Worm (Caenorhabditis elegans) whole organism, L2 larva: ENCODE results near the gene clec-56.

Source experiments
- ceh-16 ChIP-seq: fragments of 150-350 bp; optimal IDR thresholded peaks from 2 replicates; lab custom pipeline; 2014; ENCODE audit warnings: missing biosample characterization, missing genetic modification characterization
- egl-27 ChIP-seq: sonication (generic microtip); optimal IDR thresholded peaks from 3 replicates; lab custom pipeline; 2017; ENCODE audit warnings: missing biosample characterization, missing genetic modification reagents, missing genetic modification characterization
- fos-1 ChIP-seq: fragments of 150-350 bp; optimal IDR thresholded peaks from 2 replicates; lab custom pipeline; 2014; ENCODE audit warnings: missing biosample characterization, missing genetic modification characterization
- lsy-2 ChIP-seq, 2 experiments: fragments of 150-350 bp in 1 of 2; sonication (generic microtip) in 1 of 2; optimal IDR thresholded peaks; 2 replicates each; lab custom pipeline; 2014 to 2017; ENCODE audit warnings: missing biosample characterization in 2 of 2, missing genetic modification characterization in 2 of 2
- nhr-11 ChIP-seq: fragments of 150-350 bp; optimal IDR thresholded peaks from 2 replicates; lab custom pipeline; 2014; ENCODE audit warnings: missing biosample characterization, missing genetic modification characterization
- nhr-23 ChIP-seq: fragments of 150-350 bp; optimal IDR thresholded peaks from 2 replicates; lab custom pipeline; 2014; ENCODE audit warnings: missing biosample characterization, missing genetic modification reagents, missing genetic modification characterization
- nhr-77 ChIP-seq: fragments of 150-350 bp; optimal IDR thresholded peaks from 2 replicates; lab custom pipeline; 2014; ENCODE audit warnings: missing biosample characterization, missing genetic modification characterization
- snpc-4 ChIP-seq: fragments of 150-350 bp; optimal IDR thresholded peaks from 2 replicates; lab custom pipeline; 2014; ENCODE audit warnings: missing biosample characterization, missing genetic modification characterization
- unc-39 ChIP-seq: fragments of 150-350 bp; optimal IDR thresholded peaks from 2 replicates; lab custom pipeline; 2014; ENCODE audit warnings: missing biosample characterization, missing genetic modification characterization
- ztf-4 ChIP-seq: fragments of 150-350 bp; optimal IDR thresholded peaks from 2 replicates; lab custom pipeline; 2014; ENCODE audit warnings: missing biosample characterization, missing genetic modification characterization

ce11 chrV:14427069-14427825, 47.0 kb upstream of the clec-56 start:
- TF ChIP-seq nhr-23 (tag; lab: Kevin White, UChicago) (no peak), nhr-11 (tag; lab: Kevin White, UChicago) (no peak), fos-1 (tag; lab: Kevin White, UChicago) (no peak), unc-39 (tag; lab: Kevin White, UChicago) (no peak), egl-27 (tag; lab: Kevin White, UChicago) (no peak), lsy-2 (tag; optimal IDR thresholded peaks at IDR 0.05; lab: Kevin White, UChicago) (no peak), snpc-4 (tag; lab: Kevin White, UChicago) (no peak), nhr-77 (tag; lab: Kevin White, UChicago) (no peak), ceh-16 (tag; lab: Kevin White, UChicago) (no peak), ztf-4 (tag; lab: Kevin White, UChicago) (no peak)
